Fruit fly (Drosophila melanogaster): ENCODE measurements around the gene CG3061.

CG3061 gene

DNA sequence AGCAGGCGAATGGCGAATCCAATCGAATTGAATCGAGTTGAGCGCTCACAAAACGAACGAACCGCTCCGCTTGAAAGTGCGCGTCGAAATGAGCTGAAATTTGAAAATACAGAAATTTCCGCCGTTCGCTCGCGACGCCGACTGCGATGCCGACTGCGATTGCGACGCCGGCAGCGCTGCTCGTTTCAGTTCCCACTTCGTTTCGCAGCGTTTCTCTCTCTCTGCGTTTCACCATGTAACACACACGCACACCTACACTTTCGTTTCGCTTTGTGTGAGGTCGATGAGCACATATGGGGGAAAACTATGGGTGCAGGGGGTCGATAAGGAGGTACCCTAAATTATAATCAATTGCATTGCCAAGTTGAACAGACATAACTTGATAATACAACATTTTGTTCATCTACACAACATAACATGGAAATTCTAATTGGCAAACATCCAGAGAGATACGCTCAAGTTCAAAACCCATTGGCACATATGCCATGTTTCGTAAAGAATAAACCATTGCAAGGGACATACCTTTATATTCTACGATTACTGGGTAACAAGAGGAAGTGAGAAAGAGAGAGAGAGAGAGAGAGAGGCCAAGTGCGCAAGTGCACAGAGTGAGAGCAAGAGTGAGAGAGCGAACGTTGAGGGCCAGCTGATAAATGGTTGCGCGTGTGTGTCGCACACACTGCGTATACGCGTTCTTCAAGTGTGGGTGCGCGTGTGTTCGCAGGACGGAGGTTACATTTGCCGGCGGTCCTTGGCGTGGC is 48.7 kb upstream of the CG3061 start (continued):
- peak; percentile 23 for TF ChIP-seq gfzf (GFP tag; optimal IDR thresholded peaks at IDR 0.05)
- peak; percentile 93 for TF ChIP-seq CG10543 (GFP tag; optimal IDR thresholded peaks at IDR 0.05)
- peak; percentile 69 for TF ChIP-seq CG3995 (GFP tag; optimal IDR thresholded peaks at IDR 0.05)
- peak; percentile 45; the same call in 1 of the 3 replicates for TF ChIP-seq HLH4C (GFP tag; IDR thresholded peaks at IDR 0.05; ENCODE audit: partially characterized antibody)
- peak; percentile 97 for TF ChIP-seq CG12769 (tag; optimal IDR thresholded peaks at IDR 0.05)
- peak; percentile 35 for TF ChIP-seq zf30C (GFP tag; optimal IDR thresholded peaks at IDR 0.05)
- peak; percentile 86 for TF ChIP-seq CG9932 (GFP tag; IDR thresholded peaks at IDR 0.05)
- peak; percentile 54; the same call in 1 of the 2 replicates for TF ChIP-seq aop (GFP tag; IDR thresholded peaks at IDR 0.05)
- peak; percentile 87 for TF ChIP-seq mirr (GFP tag; optimal IDR thresholded peaks at IDR 0.05)
- TF ChIP-seq CG12155 (GFP tag; optimal IDR thresholded peaks at IDR 0.05) = peak; percentile 92
- peak; percentile 78 for TF ChIP-seq CG14667 (GFP tag; IDR thresholded peaks at IDR 0.05)
- TF ChIP-seq unpg (GFP tag; optimal IDR thresholded peaks at IDR 0.05) = peak; percentile 92
- peak; percentile 85; the same call in 2 of the 3 replicates for TF ChIP-seq CG3726 (GFP tag; IDR thresholded peaks at IDR 0.05)
- TF ChIP-seq bbx (GFP tag; IDR thresholded peaks at IDR 0.05; ENCODE audit: partially characterized antibody) = peak; percentile 73
- TF ChIP-seq CG31365 (tag; optimal IDR thresholded peaks at IDR 0.05) = peak; percentile 81
- TF ChIP-seq sima (GFP tag; optimal IDR thresholded peaks at IDR 0.05) = peak; percentile 60
- TF ChIP-seq Usf (GFP tag; optimal IDR thresholded peaks at IDR 0.05) = peak; percentile 83
- TF ChIP-seq CG15514 (GFP tag; optimal IDR thresholded peaks at IDR 0.05) = peak; percentile 88
- TF ChIP-seq chif (GFP tag; optimal IDR thresholded peaks at IDR 0.05) = peak; percentile 89 to 95
- TF ChIP-seq nom (GFP tag; optimal IDR thresholded peaks at IDR 0.05) = peak; percentile 84
- TF ChIP-seq BtbVII (GFP tag; optimal IDR thresholded peaks at IDR 0.05) = peak; percentile 94
- TF ChIP-seq dysf (GFP tag; IDR thresholded peaks at IDR 0.05) = peak; percentile 91
- peak; percentile 70 for TF ChIP-seq wek (GFP tag; optimal IDR thresholded peaks at IDR 0.05)
- no peak; the same call in 1 of the 2 replicates for TF ChIP-seq unc-4 (GFP tag; IDR thresholded peaks at IDR 0.05; ENCODE audit: partially characterized antibody)
- peak; percentile 94 for TF ChIP-seq HmgD (GFP tag; optimal IDR thresholded peaks at IDR 0.05)
- TF ChIP-seq CG3163 (GFP tag; optimal IDR thresholded peaks at IDR 0.05) = peak; percentile 82
- TF ChIP-seq CG10267 (tag; optimal IDR thresholded peaks at IDR 0.05) = peak; percentile 87
- TF ChIP-seq CG8281 (tag; optimal IDR thresholded peaks at IDR 0.05) = peak; percentile 69
- TF ChIP-seq Scr (GFP tag; IDR thresholded peaks at IDR 0.05; ENCODE audit: partially characterized antibody) = peak; percentile 30; the same call in 1 of the 2 replicates
- TF ChIP-seq CG2875 (GFP tag; optimal IDR thresholded peaks at IDR 0.05) = peak; percentile 84
- TF ChIP-seq H2.0 (GFP tag; IDR thresholded peaks at IDR 0.05) = peak; percentile 82
- TF ChIP-seq CG17359 (tag; optimal IDR thresholded peaks at IDR 0.05) = peak; percentile 92
- TF ChIP-seq peb (GFP tag; IDR thresholded peaks at IDR 0.05) = peak; percentile 71
- peak; percentile 86 for TF ChIP-seq oc (tag; optimal IDR thresholded peaks at IDR 0.05)
- TF ChIP-seq HHEX (GFP tag; optimal IDR thresholded peaks at IDR 0.05) = peak; percentile 88
- peak; percentile 94 for TF ChIP-seq pnt (GFP tag; optimal IDR thresholded peaks at IDR 0.05)
- peak; percentile 80 for TF ChIP-seq Bdp1 (GFP tag; optimal IDR thresholded peaks at IDR 0.05)
- TF ChIP-seq Dll (GFP tag; IDR thresholded peaks at IDR 0.05; ENCODE audit: partially characterized antibody) = 0 out of 4 replicates have a peak, but pooled peaks have one; percentile 9
- peak; percentile 86 for TF ChIP-seq odd (GFP tag; optimal IDR thresholded peaks at IDR 0.05)
- no peak for TF ChIP-seq BEAF-32 (GFP tag; optimal IDR thresholded peaks at IDR 0.05)
- peak; percentile 96 for TF ChIP-seq lab (GFP tag; optimal IDR thresholded peaks at IDR 0.05)
- TF ChIP-seq so (GFP tag; IDR thresholded peaks at IDR 0.05) = peak; percentile 91
- TF ChIP-seq Pdp1 (GFP tag; optimal IDR thresholded peaks at IDR 0.05) = peak; percentile 89 to 94
- peak; percentile 85 for TF ChIP-seq CG9437 (GFP tag; optimal IDR thresholded peaks at IDR 0.05)
- TF ChIP-seq psq (GFP tag; optimal IDR thresholded peaks at IDR 0.05) = peak; percentile 76
- peak; percentile 85 for TF ChIP-seq Jarid2 (GFP tag; optimal IDR thresholded peaks at IDR 0.05)
- peak; percentile 96 for TF ChIP-seq CG1603 (tag; optimal IDR thresholded peaks at IDR 0.05)
